Worm (Caenorhabditis elegans): Measurements from ENCODE around the gene lido-12.

The lido-12 gene

DNA sequence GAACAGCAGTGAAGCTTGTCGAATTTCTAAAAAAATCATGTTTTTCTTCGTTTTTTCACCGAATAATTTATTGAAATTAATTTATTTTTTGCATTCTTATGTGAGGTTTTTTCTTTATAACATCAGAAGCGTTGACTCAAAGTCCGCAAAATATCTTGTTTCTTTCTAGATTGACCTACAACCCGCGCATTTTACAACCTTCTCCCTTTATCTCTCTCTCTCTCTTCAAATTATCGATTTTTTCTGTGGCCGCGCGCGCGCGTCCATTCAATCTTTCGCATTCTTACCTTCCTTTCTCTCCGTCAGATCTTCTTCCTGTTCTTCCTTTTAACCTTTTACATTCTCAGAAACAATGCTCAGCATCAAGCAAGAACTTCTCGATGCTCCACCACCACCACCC is at the start of gene lido-12:
lido-12 (plus strand) TSS at position 301 of the 400 bp plus-strand sequence.
- TF ChIP-seq nhr-129 (tag; optimal IDR thresholded peaks at IDR 0.05) (no peak), alr-1 (tag; optimal IDR thresholded peaks at IDR 0.05) (no peak), ztf-4 (tag; optimal IDR thresholded peaks at IDR 0.05) (no peak), ztf-1 (GFP tag; conservative IDR thresholded peaks at IDR 0.05) (no peak), R02D3.7 (tag; optimal IDR thresholded peaks at IDR 0.05) (no peak), F13H6.1 (tag; optimal IDR thresholded peaks at IDR 0.05) (no peak), elt-3 (tag; optimal IDR thresholded peaks at IDR 0.05) (no peak), unc-55 (GFP tag; optimal IDR thresholded peaks at IDR 0.05) (no peak), gmeb-1 (tag; optimal IDR thresholded peaks at IDR 0.05) (no peak), nhr-11 (tag; optimal IDR thresholded peaks at IDR 0.05) (no peak), nhr-25 (tag; optimal IDR thresholded peaks at IDR 0.05) (no peak), lsy-2 (tag; optimal IDR thresholded peaks at IDR 0.05) (no peak), nhr-21 (tag; optimal IDR thresholded peaks at IDR 0.05) (no peak), nhr-10 (tag; optimal IDR thresholded peaks at IDR 0.05) (no peak), Y55F3AM.14 (GFP tag; optimal IDR thresholded peaks at IDR 0.05) (no peak), ceh-82 (tag; optimal IDR thresholded peaks at IDR 0.05) (no peak)

ce11 chrII:2958308-2958707 is 47.3 kb upstream of the lido-12 start, which contains the start of gene srw-60:
Gene srw-60, plus strand, starts transcription at chrII:2958608.
- no peak for TF ChIP-seq elt-1 (tag; optimal IDR thresholded peaks at IDR 0.05)
- TF ChIP-seq sem-4 (tag; optimal IDR thresholded peaks at IDR 0.05) = no peak
- TF ChIP-seq egl-27 (tag; optimal IDR thresholded peaks at IDR 0.05) = no peak
- TF ChIP-seq nhr-129 (tag; optimal IDR thresholded peaks at IDR 0.05) = no peak
- no peak for TF ChIP-seq Y55F3AM.14 (GFP tag; optimal IDR thresholded peaks at IDR 0.05)
- no peak for TF ChIP-seq sma-9 (GFP tag; optimal IDR thresholded peaks at IDR 0.05)
- no peak for TF ChIP-seq sma-9 (tag; optimal IDR thresholded peaks at IDR 0.05)
- TF ChIP-seq ama-1 (optimal IDR thresholded peaks at IDR 0.05) = no peak
- TF ChIP-seq aly-2 (tag; optimal IDR thresholded peaks at IDR 0.05) = no peak
- TF ChIP-seq nhr-77 (tag; optimal IDR thresholded peaks at IDR 0.05) = no peak
- no peak for TF ChIP-seq nhr-25 (tag; optimal IDR thresholded peaks at IDR 0.05)
- no peak for TF ChIP-seq F13H6.1 (tag; optimal IDR thresholded peaks at IDR 0.05)
- TF ChIP-seq dmd-4 (tag; optimal IDR thresholded peaks at IDR 0.05) = no peak
- no peak for TF ChIP-seq lsy-2 (tag; optimal IDR thresholded peaks at IDR 0.05)
- no peak for TF ChIP-seq unc-39 (tag; optimal IDR thresholded peaks at IDR 0.05)

DNA sequence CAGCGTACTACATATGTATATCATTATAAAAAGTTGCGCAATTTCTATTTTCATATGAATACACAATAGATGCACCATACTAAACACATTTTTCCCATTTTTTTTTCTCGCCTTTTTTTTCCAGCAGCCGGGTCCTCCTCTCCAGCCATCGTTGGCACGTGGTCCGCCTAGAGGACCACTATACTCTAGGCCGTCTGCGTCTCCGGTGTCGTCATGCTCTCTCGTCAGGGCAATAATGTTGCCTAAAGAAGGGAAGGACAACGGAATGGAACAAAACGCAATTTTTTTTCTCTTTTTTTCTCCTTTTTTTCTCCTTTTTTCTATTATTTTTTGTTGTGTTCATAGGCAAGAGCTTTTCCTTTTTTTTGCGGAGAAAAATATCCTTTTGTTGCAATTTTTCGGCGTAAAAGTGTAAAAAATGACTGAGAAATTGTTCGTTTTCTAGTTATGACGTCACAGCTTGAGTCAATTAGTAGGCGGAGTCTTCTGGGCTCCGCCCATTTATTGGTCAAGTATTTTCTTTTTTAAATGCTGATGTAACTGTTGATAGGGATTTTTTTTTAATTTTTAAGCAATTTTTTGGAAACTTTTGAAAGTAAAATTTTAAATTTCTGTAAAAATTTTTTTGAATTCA is 43.0 kb upstream of the lido-12 start:
- TF ChIP-seq ama-1 (optimal IDR thresholded peaks at IDR 0.05) = no peak
- no peak for TF ChIP-seq lin-39 (tag; optimal IDR thresholded peaks at IDR 0.05)
- TF ChIP-seq lin-11 (tag; optimal IDR thresholded peaks at IDR 0.05) = peak; percentile 7
- peak; percentile 79 for TF ChIP-seq sma-9 (GFP tag; optimal IDR thresholded peaks at IDR 0.05)
- TF ChIP-seq sma-9 (tag; optimal IDR thresholded peaks at IDR 0.05) = no peak
- peak; percentile 97 to 98 for TF ChIP-seq mdl-1 (tag; optimal IDR thresholded peaks at IDR 0.05)
- no peak for TF ChIP-seq nhr-6 (tag; optimal IDR thresholded peaks at IDR 0.05)
- no peak for TF ChIP-seq dmd-4 (tag; optimal IDR thresholded peaks at IDR 0.05)
- no peak for TF ChIP-seq ztf-1 (GFP tag; conservative IDR thresholded peaks at IDR 0.05)
- TF ChIP-seq snpc-4 (tag; optimal IDR thresholded peaks at IDR 0.05) = no peak
- no peak for TF ChIP-seq nhr-21 (tag; optimal IDR thresholded peaks at IDR 0.05)
- no peak for TF ChIP-seq skn-1 (tag; optimal IDR thresholded peaks at IDR 0.05)
- peak; percentile 46 for TF ChIP-seq Y55F3AM.14 (GFP tag; optimal IDR thresholded peaks at IDR 0.05)
- no peak for TF ChIP-seq mbf-1 (tag; optimal IDR thresholded peaks at IDR 0.05)
- TF ChIP-seq unc-55 (GFP tag; optimal IDR thresholded peaks at IDR 0.05) = peak; percentile 47
- no peak for TF ChIP-seq nhr-10 (tag; optimal IDR thresholded peaks at IDR 0.05)
- TF ChIP-seq F13H6.1 (tag; optimal IDR thresholded peaks at IDR 0.05) = peak; percentile 57
- no peak for TF ChIP-seq aly-2 (tag; optimal IDR thresholded peaks at IDR 0.05)
- TF ChIP-seq nhr-23 (tag; optimal IDR thresholded peaks at IDR 0.05) = no peak
- no peak for TF ChIP-seq unc-62 (GFP tag; optimal IDR thresholded peaks at IDR 0.05)
- peak; percentile 81 for TF ChIP-seq zag-1 (tag; optimal IDR thresholded peaks at IDR 0.05)
- TF ChIP-seq R02D3.7 (tag; optimal IDR thresholded peaks at IDR 0.05) = no peak
- TF ChIP-seq crh-2 (tag; optimal IDR thresholded peaks at IDR 0.05) = peak; percentile 40
- TF ChIP-seq mab-5 (tag; optimal IDR thresholded peaks at IDR 0.05) = peak; percentile 31
- no peak for TF ChIP-seq peb-1 (tag; optimal IDR thresholded peaks at IDR 0.05)
- no peak for TF ChIP-seq lsy-2 (tag; optimal IDR thresholded peaks at IDR 0.05)
- no peak for TF ChIP-seq nhr-25 (tag; optimal IDR thresholded peaks at IDR 0.05)
- TF ChIP-seq egl-27 (tag; optimal IDR thresholded peaks at IDR 0.05) = no peak
- TF ChIP-seq lin-13 (GFP tag; optimal IDR thresholded peaks at IDR 0.05) = no peak
- no peak for TF ChIP-seq alr-1 (tag; optimal IDR thresholded peaks at IDR 0.05)
- TF ChIP-seq nhr-237 (tag; optimal IDR thresholded peaks at IDR 0.05) = no peak
- TF ChIP-seq ztf-4 (tag; optimal IDR thresholded peaks at IDR 0.05) = no peak
- TF ChIP-seq elt-3 (tag; optimal IDR thresholded peaks at IDR 0.05) = no peak
- no peak for TF ChIP-seq blmp-1 (tag; optimal IDR thresholded peaks at IDR 0.05; ENCODE audit: insufficient read depth)
- TF ChIP-seq nhr-129 (tag; optimal IDR thresholded peaks at IDR 0.05) = no peak
- TF ChIP-seq elt-1 (tag; optimal IDR thresholded peaks at IDR 0.05) = no peak
- TF ChIP-seq fos-1 (tag; optimal IDR thresholded peaks at IDR 0.05) = no peak
- no peak for TF ChIP-seq nhr-11 (tag; optimal IDR thresholded peaks at IDR 0.05)
- no peak for TF ChIP-seq gmeb-1 (tag; optimal IDR thresholded peaks at IDR 0.05)
- TF ChIP-seq C34F6.9 (tag; optimal IDR thresholded peaks at IDR 0.05) = peak; percentile 41
- no peak for TF ChIP-seq nhr-77 (tag; optimal IDR thresholded peaks at IDR 0.05)

Measured in whole organism, L2 larva.